4 fruit fly cellular contexts compared by ENCODE assay signal in the genomic region with DNA sequence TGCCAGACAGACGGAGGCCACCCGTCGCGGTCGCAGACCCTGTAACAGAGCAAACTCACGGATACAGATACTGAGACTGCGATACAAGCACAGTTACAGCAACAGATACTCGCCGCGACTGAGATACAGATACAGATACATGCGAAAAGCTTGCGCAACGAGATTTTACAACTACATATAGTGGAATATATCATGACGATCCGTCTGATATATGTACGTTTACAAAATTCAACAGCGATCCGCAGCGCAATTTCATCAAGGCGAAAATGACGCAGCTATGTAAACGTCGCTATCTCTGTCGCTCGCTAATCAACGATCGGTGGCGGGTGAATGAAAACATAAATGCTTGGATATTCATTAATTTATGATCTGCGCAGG.
TF ChIP-seq lines count a peak whose summit lies in the region.

No protein-coding gene starts in this region.

- no peak for TF ChIP-seq CTCF in whole organism, embryonic (GFP tag; optimal IDR thresholded peaks at IDR 0.05; lab: Kevin White, UChicago)

TF ChIP-seq in whole organism, adult, 20 proteins besides CTCF, POLR2A, EP300 and RAD21:
- peak; percentile 85 for TF ChIP-seq kay (GFP tag; lab: Kevin White, UChicago; ENCODE audit: borderline replicate concordance)
- no peak for TF ChIP-seq CG11617 (GFP tag; optimal IDR thresholded peaks at IDR 0.05; lab: Kevin White, UChicago)
- peak in 1 of 2 experiments; percentile 6 for TF ChIP-seq cnc (optimal IDR thresholded peaks at IDR 0.05; lab: Kevin White, UChicago)
- TF ChIP-seq Crg-1 (GFP tag; optimal IDR thresholded peaks at IDR 0.05; lab: Kevin White, UChicago): no peak
- no peak for TF ChIP-seq tj (GFP tag; optimal IDR thresholded peaks at IDR 0.05; lab: Kevin White, UChicago)
- TF ChIP-seq toe (GFP tag; optimal IDR thresholded peaks at IDR 0.05; lab: Kevin White, UChicago): peak; percentile 21
- TF ChIP-seq pad (GFP tag; optimal IDR thresholded peaks at IDR 0.05; lab: Kevin White, UChicago): no peak
- TF ChIP-seq cic (GFP tag; optimal IDR thresholded peaks at IDR 0.05; lab: Kevin White, UChicago): peak; percentile 42
- TF ChIP-seq ovo (GFP tag; optimal IDR thresholded peaks at IDR 0.05; lab: Kevin White, UChicago): no peak
- TF ChIP-seq CG33017 (tag; optimal IDR thresholded peaks at IDR 0.05; lab: Kevin White, UChicago): no peak
- no peak for TF ChIP-seq bab1 (GFP tag; optimal IDR thresholded peaks at IDR 0.05; lab: Kevin White, UChicago)
- no peak for TF ChIP-seq Hr96 (GFP tag; optimal IDR thresholded peaks at IDR 0.05; lab: Kevin White, UChicago)

TF ChIP-seq in whole organism, embryonic, 481 proteins besides CTCF, POLR2A, EP300 and RAD21 (continues in another document):
- no peak for TF ChIP-seq CG14050 (GFP tag; IDR thresholded peaks at IDR 0.05; lab: Robert Waterston, UW)
- TF ChIP-seq nerfin-2 (GFP tag; IDR thresholded peaks at IDR 0.05; lab: Robert Waterston, UW; ENCODE audit: partially characterized antibody): no peak
- TF ChIP-seq ftz-f1 (GFP tag; optimal IDR thresholded peaks at IDR 0.05; lab: Kevin White, UChicago): peak; percentile 21
- no peak for TF ChIP-seq Stat92E (GFP tag; optimal IDR thresholded peaks at IDR 0.05; lab: Kevin White, UChicago)
- TF ChIP-seq CG11093 (GFP tag; IDR thresholded peaks at IDR 0.05; lab: Robert Waterston, UW): no peak
- TF ChIP-seq nom (GFP tag; optimal IDR thresholded peaks at IDR 0.05; lab: Kevin White, UChicago): peak; percentile 51
- TF ChIP-seq Adf1 (GFP tag; IDR thresholded peaks at IDR 0.05; lab: Robert Waterston, UW): peak; percentile 54
- no peak for TF ChIP-seq CG8924 (tag; optimal IDR thresholded peaks at IDR 0.05; lab: Kevin White, UChicago)
- no peak for TF ChIP-seq da (GFP tag; optimal IDR thresholded peaks at IDR 0.05; lab: Kevin White, UChicago)
- TF ChIP-seq CG18764 (GFP tag; optimal IDR thresholded peaks at IDR 0.05; lab: Kevin White, UChicago): no peak
- no peak for TF ChIP-seq CG32532 (GFP tag; IDR thresholded peaks at IDR 0.05; lab: Robert Waterston, UW)
- TF ChIP-seq Pdp1 (GFP tag; optimal IDR thresholded peaks at IDR 0.05; lab: Kevin White, UChicago): peak in 1 of 2 experiments; percentile 94
- peak; percentile 26 for TF ChIP-seq caup (GFP tag; optimal IDR thresholded peaks at IDR 0.05; lab: Kevin White, UChicago; ENCODE audit: severe bottlenecking)
- peak; percentile 36; the same call in 1 of the 3 replicates for TF ChIP-seq HLH4C (GFP tag; IDR thresholded peaks at IDR 0.05; lab: Robert Waterston, UW; ENCODE audit: partially characterized antibody)
- no peak for TF ChIP-seq corto (GFP tag; optimal IDR thresholded peaks at IDR 0.05; lab: Kevin White, UChicago)
- TF ChIP-seq CG10209 (GFP tag; optimal IDR thresholded peaks at IDR 0.05; lab: Kevin White, UChicago): no peak
- no peak for TF ChIP-seq ase (GFP tag; IDR thresholded peaks at IDR 0.05; lab: Robert Waterston, UW)
- no peak for TF ChIP-seq H2.0 (GFP tag; IDR thresholded peaks at IDR 0.05; lab: Robert Waterston, UW)
- TF ChIP-seq CG18262 (tag; optimal IDR thresholded peaks at IDR 0.05; lab: Kevin White, UChicago): no peak
- no peak for TF ChIP-seq Sox100B (GFP tag; optimal IDR thresholded peaks at IDR 0.05; lab: Kevin White, UChicago)
- peak; percentile 91; the same call in 3 of the 4 replicates for TF ChIP-seq chinmo (GFP tag; IDR thresholded peaks at IDR 0.05; lab: Robert Waterston, UW; ENCODE audit: partially characterized antibody)
- TF ChIP-seq exex (tag; optimal IDR thresholded peaks at IDR 0.05; lab: Kevin White, UChicago): peak; percentile 14
- TF ChIP-seq CG11504 (tag; optimal IDR thresholded peaks at IDR 0.05; lab: Kevin White, UChicago): no peak
- TF ChIP-seq pros (GFP tag; optimal IDR thresholded peaks at IDR 0.05; lab: Kevin White, UChicago): no peak
- no peak for TF ChIP-seq CG3847 (GFP tag; IDR thresholded peaks at IDR 0.05; lab: Robert Waterston, UW)

TF ChIP-seq in whole organism, prepupa, 60 proteins besides CTCF, POLR2A, EP300 and RAD21:
- TF ChIP-seq dsx (GFP tag; optimal IDR thresholded peaks at IDR 0.05; lab: Kevin White, UChicago; ENCODE audit: poor library complexity, severe bottlenecking): no peak
- peak; percentile 59 for TF ChIP-seq fkh (GFP tag; optimal IDR thresholded peaks at IDR 0.05; lab: Kevin White, UChicago)
- TF ChIP-seq Ets21C (GFP tag; optimal IDR thresholded peaks at IDR 0.05; lab: Kevin White, UChicago): no peak
- TF ChIP-seq Eip78C (GFP tag; lab: Kevin White, UChicago): peak; percentile 15
- TF ChIP-seq CG6163 (GFP tag; IDR thresholded peaks at IDR 0.05; lab: Robert Waterston, UW): 0 out of 3 replicates have a peak, but pooled peaks have one; percentile 33
- TF ChIP-seq CG11294 (GFP tag; IDR thresholded peaks at IDR 0.05; lab: Robert Waterston, UW): 0 out of 2 replicates have a peak, but pooled peaks have one; percentile 5
- peak; percentile 57 for TF ChIP-seq vri (GFP tag; optimal IDR thresholded peaks at IDR 0.05; lab: Kevin White, UChicago)
- TF ChIP-seq CG10669 (GFP tag; optimal IDR thresholded peaks at IDR 0.05; lab: Kevin White, UChicago): no peak
- TF ChIP-seq CG16779 (tag; optimal IDR thresholded peaks at IDR 0.05; lab: Kevin White, UChicago): no peak
- no peak for TF ChIP-seq Hr39 (GFP tag; optimal IDR thresholded peaks at IDR 0.05; lab: Kevin White, UChicago)

TF ChIP-seq in whole organism, pupa, 21 proteins besides CTCF, POLR2A, EP300 and RAD21:
- TF ChIP-seq fd96Ca (GFP tag; IDR thresholded peaks at IDR 0.05; lab: Robert Waterston, UW): no peak
- no peak for TF ChIP-seq CG8301 (tag; optimal IDR thresholded peaks at IDR 0.05; lab: Kevin White, UChicago)
- TF ChIP-seq EcR (GFP tag; optimal IDR thresholded peaks at IDR 0.05; lab: Kevin White, UChicago): peak; percentile 72
- peak; percentile 43 for TF ChIP-seq CG32121 (GFP tag; IDR thresholded peaks at IDR 0.05; lab: Robert Waterston, UW)
- TF ChIP-seq Pif1B (GFP tag; optimal IDR thresholded peaks at IDR 0.05; lab: Kevin White, UChicago): no peak
